Fruit fly (Drosophila melanogaster) whole organism, embryonic: Measurements from ENCODE around the gene Cpr65Av.

ENCODE experiments used
- ATbp ChIP-seq: fragments of 200-800 bp; sonication (Bioruptor generic); optimal IDR thresholded peaks from 2 replicates; lab custom pipeline; 2017; ENCODE audit warnings: missing biosample characterization, mild to moderate bottlenecking, missing genetic modification characterization, missing genetic modification reagents
- Ada2b ChIP-seq: fragments of 200-800 bp; sonication (Bioruptor generic); IDR thresholded peaks from 2 replicates; pipeline ENCODE4 v1.3.6; 2022; ENCODE audit warnings: missing biosample characterization, missing genetic modification characterization
- Atf3 ChIP-seq: fragments of 200-800 bp; sonication (Bioruptor generic); optimal IDR thresholded peaks from 3 replicates; lab custom pipeline; 2016; ENCODE audit warnings: missing biosample characterization, missing genetic modification characterization
- CG10209 ChIP-seq: fragments of 200-800 bp; sonication (Bioruptor generic); optimal IDR thresholded peaks from 3 replicates; lab custom pipeline; 2017; ENCODE audit warnings: missing biosample characterization, mild to moderate bottlenecking, missing genetic modification characterization, missing genetic modification reagents
- CG12219 ChIP-seq: fragments of 200-800 bp; sonication (Bioruptor generic); optimal IDR thresholded peaks from 3 replicates; lab custom pipeline; 2018; ENCODE audit warnings: missing biosample characterization, mild to moderate bottlenecking, missing genetic modification characterization
- CG13296 ChIP-seq: fragments of 200-800 bp; sonication (Bioruptor generic); optimal IDR thresholded peaks from 3 replicates; lab custom pipeline; 2018; ENCODE audit warnings: missing biosample characterization, mild to moderate bottlenecking, missing genetic modification characterization
- CG15601 ChIP-seq: fragments of 200-800 bp; sonication (Bioruptor generic); optimal IDR thresholded peaks from 3 replicates; lab custom pipeline; 2019; ENCODE audit warnings: missing biosample characterization, mild to moderate bottlenecking, missing genetic modification characterization, moderate library complexity
- CG1603 ChIP-seq: fragments of 200-800 bp; sonication (Bioruptor generic); optimal IDR thresholded peaks from 2 replicates; lab custom pipeline; 2019; ENCODE audit warnings: missing biosample characterization, mild to moderate bottlenecking, missing genetic modification characterization, moderate library complexity
- CG16815 ChIP-seq: fragments of 200-800 bp; sonication (Bioruptor generic); optimal IDR thresholded peaks from 3 replicates; lab custom pipeline; 2017; ENCODE audit warnings: missing biosample characterization, mild to moderate bottlenecking, missing genetic modification characterization
- CG16863 ChIP-seq: fragments of 200-800 bp; sonication (Bioruptor generic); optimal IDR thresholded peaks from 3 replicates; lab custom pipeline; 2016; ENCODE audit warnings: missing biosample characterization, missing genetic modification characterization
- CG17385 ChIP-seq: fragments of 200-800 bp; sonication (Bioruptor generic); optimal IDR thresholded peaks from 3 replicates; lab custom pipeline; 2018; ENCODE audit warnings: missing biosample characterization, mild to moderate bottlenecking, missing genetic modification characterization
- CG1792 ChIP-seq: fragments of 200-800 bp; sonication (Bioruptor generic); optimal IDR thresholded peaks from 2 replicates; lab custom pipeline; 2016; ENCODE audit warnings: missing biosample characterization, missing genetic modification characterization
- CG2199 ChIP-seq: fragments of 200-800 bp; sonication (Bioruptor generic); IDR thresholded peaks from 3 replicates; pipeline ENCODE4 v1.3.6; 2022; ENCODE audit warnings: missing biosample characterization, missing genetic modification characterization
- CG2678 ChIP-seq: fragments of 200-800 bp; sonication (Bioruptor generic); optimal IDR thresholded peaks from 3 replicates; lab custom pipeline; 2019; ENCODE audit warnings: missing biosample characterization, mild to moderate bottlenecking, missing genetic modification characterization, moderate library complexity
- CG30431 ChIP-seq: fragments of 200-800 bp; sonication (Bioruptor generic); optimal IDR thresholded peaks from 2 replicates; lab custom pipeline; 2017; ENCODE audit warnings: missing biosample characterization, missing genetic modification characterization
- CG31441 ChIP-seq: fragments of 200-800 bp; sonication (Bioruptor generic); IDR thresholded peaks from 2 replicates; pipeline ENCODE4 v1.3.6; 2022; ENCODE audit warnings: missing biosample characterization, missing genetic modification characterization
- CG32532 ChIP-seq: fragments of 200-800 bp; sonication (Bioruptor generic); IDR thresholded peaks from 2 replicates; pipeline ENCODE4 v1.3.6; 2022; ENCODE audit warnings: missing biosample characterization, missing genetic modification characterization
- CG3838 ChIP-seq: fragments of 200-800 bp; sonication (Bioruptor generic); optimal IDR thresholded peaks from 3 replicates; lab custom pipeline; 2016; ENCODE audit warnings: missing biosample characterization, missing genetic modification characterization
- CG3995 ChIP-seq: fragments of 200-800 bp; sonication (Bioruptor generic); optimal IDR thresholded peaks from 3 replicates; lab custom pipeline; 2016; ENCODE audit warnings: missing biosample characterization, missing genetic modification characterization
- CG7357 ChIP-seq: fragments of 200-800 bp; sonication (Bioruptor generic); IDR thresholded peaks from 3 replicates; pipeline ENCODE4 v1.3.6; 2022; ENCODE audit warnings: missing biosample characterization, missing genetic modification characterization
- CG7372 ChIP-seq: fragments of 200-800 bp; sonication (Bioruptor generic); IDR thresholded peaks from 2 replicates; pipeline ENCODE4 v1.3.6; 2022; ENCODE audit warnings: missing biosample characterization, missing genetic modification characterization
- CG8281 ChIP-seq: fragments of 200-800 bp; sonication (Bioruptor generic); optimal IDR thresholded peaks from 2 replicates; lab custom pipeline; 2018; ENCODE audit warnings: missing biosample characterization, mild to moderate bottlenecking, missing genetic modification characterization, moderate library complexity
- CG9876 ChIP-seq: fragments of 200-800 bp; sonication (Bioruptor generic); optimal IDR thresholded peaks from 2 replicates; lab custom pipeline; 2016; ENCODE audit warnings: missing biosample characterization, missing genetic modification characterization
- Dfd ChIP-seq, 2 experiments: fragments of >200 bp; optimal IDR thresholded peaks; 2 replicates each; lab custom pipeline; 2017; ENCODE audit warnings: missing biosample characterization in 2 of 2, missing genetic modification characterization in 2 of 2
- Fer2 ChIP-seq: fragments of 200-800 bp; sonication (Bioruptor generic); optimal IDR thresholded peaks from 2 replicates; lab custom pipeline; 2018; ENCODE audit warnings: missing biosample characterization, mild to moderate bottlenecking, missing genetic modification characterization, moderate library complexity
- HLH3B ChIP-seq: fragments of 200-800 bp; sonication (Bioruptor generic); IDR thresholded peaks from 2 replicates; pipeline ENCODE4 v1.3.6; 2022; ENCODE audit warnings: missing biosample characterization, missing genetic modification characterization
- Hmr ChIP-seq: fragments of 200-800 bp; sonication (Bioruptor generic); optimal IDR thresholded peaks from 3 replicates; lab custom pipeline; 2017; ENCODE audit warnings: mild to moderate bottlenecking, missing biosample characterization, missing genetic modification reagents, missing genetic modification characterization
- Lpt ChIP-seq: fragments of >200 bp; optimal IDR thresholded peaks from 2 replicates; lab custom pipeline; 2018; ENCODE audit warnings: missing biosample characterization, missing genetic modification characterization
- NK7.1 ChIP-seq: fragments of 200-800 bp; sonication (Bioruptor generic); optimal IDR thresholded peaks from 3 replicates; lab custom pipeline; 2016; ENCODE audit warnings: missing biosample characterization, missing genetic modification characterization
- Nf-YA ChIP-seq: fragments of 200-800 bp; sonication (Bioruptor generic); IDR thresholded peaks from 2 replicates; pipeline ENCODE4 v1.3.6; 2022; ENCODE audit warnings: missing biosample characterization, missing genetic modification characterization
- Poxn ChIP-seq: fragments of 200-800 bp; sonication (Bioruptor generic); IDR thresholded peaks from 2 replicates; pipeline ENCODE4 v1.3.6; 2022; ENCODE audit warnings: missing biosample characterization, missing genetic modification characterization
- Spps ChIP-seq: fragments of 200-800 bp; sonication (Bioruptor generic); optimal IDR thresholded peaks from 2 replicates; lab custom pipeline; 2018; ENCODE audit warnings: missing biosample characterization, mild to moderate bottlenecking, missing genetic modification characterization
- br ChIP-seq: fragments of >200 bp; optimal IDR thresholded peaks from 2 replicates; lab custom pipeline; 2017
- bsh ChIP-seq, 2 experiments: fragments of 200-800 bp; sonication (Bioruptor generic); optimal IDR thresholded peaks; 2 replicates each; lab custom pipeline; 2017 to 2018; ENCODE audit warnings: mild to moderate bottlenecking in 2 of 2, missing biosample characterization in 2 of 2, missing genetic modification characterization in 2 of 2, moderate library complexity in 1 of 2
- btn ChIP-seq: fragments of 200-800 bp; sonication (Bioruptor generic); optimal IDR thresholded peaks from 2 replicates; lab custom pipeline; 2016; ENCODE audit warnings: missing biosample characterization, missing genetic modification characterization
- cad ChIP-seq: fragments of >200 bp; optimal IDR thresholded peaks from 2 replicates; lab custom pipeline; 2017; ENCODE audit warnings: missing biosample characterization, missing genetic modification characterization
- ci ChIP-seq: fragments of 200-800 bp; sonication (Bioruptor generic); IDR thresholded peaks from 3 replicates; pipeline ENCODE4 v1.3.6; 2022; ENCODE audit warnings: missing biosample characterization, missing genetic modification characterization
- ewg ChIP-seq: fragments of 200-800 bp; sonication (Bioruptor generic); optimal IDR thresholded peaks from 3 replicates; lab custom pipeline; 2017; ENCODE audit warnings: mild to moderate bottlenecking, missing biosample characterization, missing genetic modification reagents, missing genetic modification characterization
- exex ChIP-seq: fragments of 200-800 bp; sonication (Bioruptor generic); optimal IDR thresholded peaks from 4 replicates; lab custom pipeline; 2018; ENCODE audit warnings: missing biosample characterization, mild to moderate bottlenecking, missing genetic modification characterization, moderate library complexity
- fd64A ChIP-seq: fragments of 200-800 bp; sonication (Bioruptor generic); optimal IDR thresholded peaks from 3 replicates; lab custom pipeline; 2018; ENCODE audit warnings: missing biosample characterization, mild to moderate bottlenecking, missing genetic modification characterization
- fd96Cb ChIP-seq: fragments of 200-800 bp; sonication (Bioruptor generic); optimal IDR thresholded peaks from 2 replicates; lab custom pipeline; 2018; ENCODE audit warnings: missing biosample characterization, mild to moderate bottlenecking, missing genetic modification characterization, moderate library complexity
- mld ChIP-seq: fragments of 200-800 bp; sonication (Bioruptor generic); IDR thresholded peaks from 3 replicates; pipeline ENCODE4 v1.3.6; 2022; ENCODE audit warnings: missing biosample characterization, missing genetic modification characterization; ENCODE audit not compliant: partially characterized antibody
- otp ChIP-seq: fragments of 200-800 bp; sonication (Bioruptor generic); IDR thresholded peaks from 3 replicates; pipeline ENCODE4, ENCODE4 v1.3.6; 2022; ENCODE audit warnings: missing biosample characterization, missing genetic modification characterization
- pfk ChIP-seq: fragments of 200-800 bp; sonication (Bioruptor generic); optimal IDR thresholded peaks from 2 replicates; lab custom pipeline; 2018; ENCODE audit warnings: missing biosample characterization, mild to moderate bottlenecking, missing genetic modification characterization, moderate library complexity
- pum ChIP-seq: fragments of 200-800 bp; sonication (Bioruptor generic); optimal IDR thresholded peaks from 2 replicates; lab custom pipeline; 2016; ENCODE audit warnings: missing biosample characterization, missing genetic modification characterization
- ranshi ChIP-seq: fragments of 200-800 bp; sonication (Bioruptor generic); IDR thresholded peaks from 2 replicates; pipeline ENCODE4 v1.3.6; 2022; ENCODE audit warnings: missing biosample characterization, missing genetic modification characterization
- sim ChIP-seq: fragments of 200-800 bp; sonication (Bioruptor generic); IDR thresholded peaks from 2 replicates; pipeline ENCODE4 v1.3.6; 2022; ENCODE audit warnings: missing biosample characterization, missing genetic modification characterization
- ttk ChIP-seq: fragments of 200-800 bp; sonication (Bioruptor generic); IDR thresholded peaks from 2 replicates; pipeline ENCODE4 v2.1.2; 2022; ENCODE audit warnings: missing biosample characterization, missing genetic modification characterization
- usp ChIP-seq: fragments of >200 bp; optimal IDR thresholded peaks from 2 replicates; lab custom pipeline; 2017; ENCODE audit warnings: missing biosample characterization, missing genetic modification characterization
- vfl ChIP-seq: fragments of 200-800 bp; sonication (Bioruptor generic); optimal IDR thresholded peaks from 2 replicates; lab custom pipeline; 2016; ENCODE audit warnings: missing biosample characterization, missing genetic modification characterization
- wek ChIP-seq: fragments of 200-800 bp; sonication (Bioruptor generic); optimal IDR thresholded peaks from 3 replicates; lab custom pipeline; 2018; ENCODE audit warnings: missing biosample characterization, mild to moderate bottlenecking, missing genetic modification characterization, moderate library complexity

Cpr65Av gene

DNA sequence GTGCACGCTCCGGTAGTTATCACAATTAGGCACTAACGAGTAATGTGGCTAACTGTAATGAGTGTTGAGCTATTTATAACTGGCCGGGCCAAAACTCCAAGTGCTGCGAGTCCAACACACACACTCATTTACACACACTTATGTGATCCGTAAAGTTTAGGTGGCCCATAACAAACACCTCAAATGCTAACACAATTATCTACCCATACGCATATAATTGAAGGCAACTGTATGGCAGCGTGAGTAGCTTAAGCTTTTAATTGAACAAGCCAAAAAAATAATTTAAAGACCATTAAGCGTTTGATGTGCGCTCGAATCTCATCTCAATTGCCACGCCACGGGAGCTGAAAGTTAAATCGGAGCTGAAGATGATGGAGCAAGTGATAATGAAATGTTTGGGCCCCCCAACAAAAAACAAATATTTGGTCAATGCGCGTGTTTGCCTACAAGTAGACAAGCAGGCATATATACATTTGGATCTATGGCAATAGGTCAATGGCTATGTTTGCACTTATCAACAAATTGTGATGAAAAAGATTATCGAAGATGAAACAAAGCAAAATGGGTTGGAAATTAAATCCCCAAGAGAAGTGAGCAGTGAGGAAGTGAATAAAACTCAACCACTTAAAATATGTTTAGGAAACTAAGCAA lies at the start of gene Cpr65Av (continued):
- TF ChIP-seq Hmr (no peak), CG13296 (GFP tag; lab: Kevin White, UChicago) (no peak), Poxn (GFP tag; lab: Robert Waterston, UW) (no peak), cad (no peak), vfl (GFP tag; lab: Kevin White, UChicago) (no peak), CG7372 (GFP tag; lab: Robert Waterston, UW) (no peak), sim (GFP tag; lab: Robert Waterston, UW) (no peak), NK7.1 (GFP tag; lab: Kevin White, UChicago) (no peak), Ada2b (GFP tag; lab: Robert Waterston, UW) (no peak), pfk (no peak), mld (GFP tag; lab: Robert Waterston, UW) (no peak), CG10209 (GFP tag; lab: Kevin White, UChicago) (peak; percentile 10), CG2678 (tag; lab: Kevin White, UChicago) (peak; percentile 27), ci (GFP tag; lab: Robert Waterston, UW) (no peak), Fer2 (tag; lab: Kevin White, UChicago) (no peak), CG31441 (GFP tag; lab: Robert Waterston, UW) (0 out of 2 replicates have a peak, but pooled peaks have one; percentile 12), CG1792 (GFP tag; lab: Kevin White, UChicago) (no peak), CG2199 (GFP tag; lab: Robert Waterston, UW) (no peak), ewg (no peak), CG12219 (peak; percentile 23), CG3838 (GFP tag; lab: Kevin White, UChicago) (no peak), CG9876 (GFP tag; lab: Kevin White, UChicago) (no peak), fd96Cb (no peak), CG16863 (no peak), CG8281 (tag; lab: Kevin White, UChicago) (no peak), CG7357 (GFP tag; lab: Robert Waterston, UW) (no peak), exex (tag; lab: Kevin White, UChicago) (no peak), CG15601 (no peak), bsh (GFP tag; optimal IDR thresholded peaks at IDR 0.05; lab: Kevin White, UChicago) (no peak), usp (GFP tag; lab: Kevin White, UChicago) (no peak), btn (GFP tag; lab: Kevin White, UChicago) (no peak), Dfd (GFP tag; optimal IDR thresholded peaks at IDR 0.05; lab: Kevin White, UChicago) (no peak), Spps (tag; lab: Kevin White, UChicago) (no peak), CG32532 (GFP tag; lab: Robert Waterston, UW) (no peak), wek (GFP tag; lab: Kevin White, UChicago) (peak; percentile 50), pum (GFP tag; lab: Kevin White, UChicago) (no peak), Lpt (GFP tag; lab: Kevin White, UChicago) (no peak), CG3995 (GFP tag; lab: Kevin White, UChicago) (no peak), HLH3B (0 out of 2 replicates have a peak, but pooled peaks have one; percentile 34), fd64A (GFP tag; lab: Kevin White, UChicago) (peak; percentile 16), otp (GFP tag; lab: Robert Waterston, UW) (peak; percentile 17; the same call in 1 of the 3 replicates), ttk (GFP tag; lab: Robert Waterston, UW) (no peak), CG1603 (tag; lab: Kevin White, UChicago) (peak; percentile 48), ranshi (no peak), br (lab: Kevin White, UChicago) (no peak), Nf-YA (peak; percentile 33; the same call in 1 of the 2 replicates), CG16815 (GFP tag; lab: Kevin White, UChicago) (no peak), CG30431 (GFP tag; lab: Kevin White, UChicago) (no peak), Atf3 (GFP tag; lab: Kevin White, UChicago) (peak; percentile 6), ATbp (GFP tag; lab: Kevin White, UChicago) (peak; percentile 62), CG17385 (GFP tag; lab: Kevin White, UChicago) (peak; percentile 2)
